Fruit fly (Drosophila melanogaster) whole organism, embryonic: Measurements from ENCODE around the gene CG31288.

Experiments
- BEAF-32 ChIP-seq: fragments of 200-800 bp; sonication (Bioruptor generic); optimal IDR thresholded peaks from 3 replicates; lab custom pipeline; 2017; ENCODE audit warnings: missing biosample characterization, missing genetic modification characterization, mild to moderate bottlenecking, moderate library complexity, missing genetic modification reagents
- Bdp1 ChIP-seq: fragments of 200-800 bp; sonication (Bioruptor generic); optimal IDR thresholded peaks from 3 replicates; lab custom pipeline; 2016; ENCODE audit warnings: missing biosample characterization, missing genetic modification characterization
- CG10979 ChIP-seq: fragments of 200-800 bp; sonication (Bioruptor generic); optimal IDR thresholded peaks from 2 replicates; lab custom pipeline; 2018; ENCODE audit warnings: missing biosample characterization, mild to moderate bottlenecking, missing genetic modification characterization, moderate library complexity
- CG1233 ChIP-seq: fragments of 200-800 bp; sonication (Bioruptor generic); optimal IDR thresholded peaks from 4 replicates; lab custom pipeline; 2018; ENCODE audit warnings: missing biosample characterization, mild to moderate bottlenecking, missing genetic modification characterization
- CG12659 ChIP-seq: fragments of 200-800 bp; sonication (Bioruptor generic); optimal IDR thresholded peaks from 3 replicates; lab custom pipeline; 2017; ENCODE audit warnings: mild to moderate bottlenecking, missing biosample characterization, missing genetic modification reagents, missing genetic modification characterization
- CG13424 ChIP-seq: fragments of 200-800 bp; sonication (Bioruptor generic); optimal IDR thresholded peaks from 2 replicates; lab custom pipeline; 2019; ENCODE audit warnings: missing biosample characterization, mild to moderate bottlenecking, missing genetic modification characterization, moderate library complexity
- CG15514 ChIP-seq: fragments of 200-800 bp; sonication (Bioruptor generic); optimal IDR thresholded peaks from 3 replicates; lab custom pipeline; 2017; ENCODE audit warnings: missing biosample characterization, missing genetic modification characterization, mild to moderate bottlenecking, moderate library complexity, missing genetic modification reagents
- CG16813 ChIP-seq: fragments of 200-800 bp; sonication (Bioruptor generic); IDR thresholded peaks from 3 replicates; pipeline ENCODE4 v1.3.6; 2022; ENCODE audit warnings: missing biosample characterization, missing genetic modification characterization; ENCODE audit not compliant: partially characterized antibody
- CG17829 ChIP-seq: fragments of 200-800 bp; optimal IDR thresholded peaks from 2 replicates; lab custom pipeline; 2019; ENCODE audit warnings: missing biosample characterization, mild to moderate bottlenecking, missing genetic modification characterization, moderate library complexity
- CG2129 ChIP-seq: fragments of 200-800 bp; sonication (Bioruptor generic); IDR thresholded peaks from 2 replicates; pipeline ENCODE4 v1.3.6; 2022; ENCODE audit warnings: missing biosample characterization, missing genetic modification characterization; ENCODE audit not compliant: partially characterized antibody
- CG2202 ChIP-seq: fragments of 200-800 bp; sonication (Bioruptor generic); optimal IDR thresholded peaks from 2 replicates; lab custom pipeline; 2018; ENCODE audit warnings: missing biosample characterization, mild to moderate bottlenecking, missing genetic modification characterization
- CG2889 ChIP-seq: fragments of 200-800 bp; sonication (Bioruptor generic); IDR thresholded peaks from 3 replicates; pipeline ENCODE4 v1.3.6; 2022; ENCODE audit warnings: missing biosample characterization, missing genetic modification characterization
- CG3847 ChIP-seq: fragments of 200-800 bp; sonication (Bioruptor generic); IDR thresholded peaks from 2 replicates; pipeline ENCODE4 v1.3.6; 2022; ENCODE audit warnings: missing biosample characterization, missing genetic modification characterization
- CG3995 ChIP-seq: fragments of 200-800 bp; sonication (Bioruptor generic); optimal IDR thresholded peaks from 3 replicates; lab custom pipeline; 2016; ENCODE audit warnings: missing biosample characterization, missing genetic modification characterization
- CG7786 ChIP-seq: fragments of 200-800 bp; sonication (Bioruptor generic); optimal IDR thresholded peaks from 2 replicates; lab custom pipeline; 2016; ENCODE audit warnings: missing biosample characterization, missing genetic modification characterization
- CG7963 ChIP-seq: fragments of 200-800 bp; sonication (Bioruptor generic); IDR thresholded peaks from 3 replicates; pipeline ENCODE4 v1.3.6; 2022; ENCODE audit warnings: missing biosample characterization, missing genetic modification characterization; ENCODE audit not compliant: partially characterized antibody
- CG7987 ChIP-seq: fragments of 200-800 bp; sonication (Bioruptor generic); optimal IDR thresholded peaks from 2 replicates; lab custom pipeline; 2018; ENCODE audit warnings: missing biosample characterization, mild to moderate bottlenecking, missing genetic modification characterization, moderate library complexity
- CG9797 ChIP-seq: fragments of 200-800 bp; sonication (Bioruptor generic); optimal IDR thresholded peaks from 3 replicates; lab custom pipeline; 2018; ENCODE audit warnings: missing biosample characterization, mild to moderate bottlenecking, missing genetic modification characterization
- CTCF ChIP-seq: fragments of 200-800 bp; sonication (Bioruptor generic); optimal IDR thresholded peaks from 2 replicates; lab custom pipeline; 2017; ENCODE audit warnings: missing biosample characterization, mild to moderate bottlenecking, missing genetic modification characterization, moderate library complexity
- Doc3 ChIP-seq: fragments of 200-800 bp; sonication (Bioruptor generic); IDR thresholded peaks from 3 replicates; pipeline ENCODE4 v1.3.6; 2022; ENCODE audit warnings: missing biosample characterization, missing genetic modification characterization; ENCODE audit not compliant: partially characterized antibody
- ERR ChIP-seq: fragments of 200-800 bp; sonication (Bioruptor generic); optimal IDR thresholded peaks from 2 replicates; lab custom pipeline; 2016; ENCODE audit warnings: missing biosample characterization, missing genetic modification characterization
- Fer1 ChIP-seq: fragments of 200-800 bp; sonication (Bioruptor generic); optimal IDR thresholded peaks from 2 replicates; lab custom pipeline; 2017; ENCODE audit warnings: missing biosample characterization, mild to moderate bottlenecking, missing genetic modification characterization
- HmgZ ChIP-seq: fragments of 200-800 bp; sonication (Bioruptor generic); optimal IDR thresholded peaks from 2 replicates; lab custom pipeline; 2018; ENCODE audit warnings: missing biosample characterization, mild to moderate bottlenecking, missing genetic modification characterization
- Lim3 ChIP-seq: fragments of 200-800 bp; sonication (Bioruptor generic); IDR thresholded peaks from 2 replicates; pipeline ENCODE4 v1.3.6; 2022; ENCODE audit warnings: missing biosample characterization, missing genetic modification characterization
- Max ChIP-seq: fragments of 200-800 bp; sonication (Bioruptor generic); optimal IDR thresholded peaks from 2 replicates; lab custom pipeline; 2016; ENCODE audit warnings: missing biosample characterization, mild to moderate bottlenecking, missing genetic modification characterization
- Usf ChIP-seq: fragments of 200-800 bp; sonication (Bioruptor generic); optimal IDR thresholded peaks from 2 replicates; lab custom pipeline; 2017; ENCODE audit warnings: missing genotype, missing biosample characterization, missing genetic modification characterization
- Xbp1 ChIP-seq: fragments of 200-800 bp; sonication (Bioruptor generic); optimal IDR thresholded peaks from 3 replicates; lab custom pipeline; 2016; ENCODE audit warnings: missing biosample characterization, mild to moderate bottlenecking, missing genetic modification characterization
- amos ChIP-seq: fragments of 200-800 bp; sonication (Bioruptor generic); IDR thresholded peaks from 2 replicates; pipeline ENCODE4 v1.3.6; 2022; ENCODE audit warnings: missing biosample characterization, missing genetic modification characterization; ENCODE audit not compliant: partially characterized antibody
- bigmax ChIP-seq: fragments of 200-800 bp; sonication (Bioruptor generic); optimal IDR thresholded peaks from 2 replicates; lab custom pipeline; 2018; ENCODE audit warnings: missing biosample characterization, mild to moderate bottlenecking, missing genetic modification characterization
- chif ChIP-seq, 2 experiments: fragments of 200-800 bp; sonication (Bioruptor generic); optimal IDR thresholded peaks; 3 replicates each; lab custom pipeline; 2016; ENCODE audit warnings: missing biosample characterization in 2 of 2, missing genetic modification characterization in 2 of 2
- crp ChIP-seq, 2 experiments: fragments of 200-800 bp; sonication (Bioruptor generic); optimal IDR thresholded peaks; 2 replicates in 1 of 2; 3 replicates in 1 of 2; lab custom pipeline; 2017; ENCODE audit warnings: missing biosample characterization in 2 of 2, missing genetic modification characterization in 2 of 2, mild to moderate bottlenecking in 1 of 2, moderate library complexity in 1 of 2
- cwo ChIP-seq: fragments of 200-800 bp; sonication (Bioruptor generic); optimal IDR thresholded peaks from 3 replicates; lab custom pipeline; 2017; ENCODE audit warnings: missing biosample characterization, missing genetic modification characterization, mild to moderate bottlenecking, moderate library complexity, missing genetic modification reagents
- disco-r ChIP-seq: fragments of 200-800 bp; sonication (Bioruptor generic); optimal IDR thresholded peaks from 2 replicates; lab custom pipeline; 2016; ENCODE audit warnings: missing biosample characterization, missing genetic modification characterization
- dm ChIP-seq: fragments of 200-800 bp; sonication (Bioruptor generic); optimal IDR thresholded peaks from 3 replicates; lab custom pipeline; 2016; ENCODE audit warnings: missing biosample characterization, missing genetic modification characterization
- esg ChIP-seq: fragments of 200-800 bp; sonication (Bioruptor generic); conservative IDR thresholded peaks from 2 replicates; pipeline ENCODE4 v1.3.6; 2022; ENCODE audit warnings: missing biosample characterization, missing genetic modification characterization
- fd102C ChIP-seq: fragments of 200-800 bp; sonication (Bioruptor generic); optimal IDR thresholded peaks from 2 replicates; lab custom pipeline; 2018; ENCODE audit warnings: missing biosample characterization, mild to moderate bottlenecking, missing genetic modification characterization, moderate library complexity
- gem ChIP-seq: fragments of 200-800 bp; sonication (Bioruptor generic); optimal IDR thresholded peaks from 2 replicates; lab custom pipeline; 2019; ENCODE audit warnings: missing biosample characterization, mild to moderate bottlenecking, missing genetic modification characterization, moderate library complexity
- gro ChIP-seq: fragments of 200-800 bp; sonication (Bioruptor generic); optimal IDR thresholded peaks from 2 replicates; lab custom pipeline; 2016; ENCODE audit warnings: missing biosample characterization, missing genetic modification characterization
- kah ChIP-seq: fragments of 200-800 bp; sonication (Bioruptor generic); optimal IDR thresholded peaks from 2 replicates; lab custom pipeline; 2018; ENCODE audit warnings: missing biosample characterization, mild to moderate bottlenecking, missing genetic modification characterization
- lola ChIP-seq, 3 experiments: fragments of >200 bp in 2 of 3; fragments of 200-800 bp in 1 of 3; sonication (Bioruptor generic) in 1 of 3; optimal IDR thresholded peaks; 2 replicates each; lab custom pipeline; 2017 to 2019; ENCODE audit warnings: missing biosample characterization in 3 of 3, missing genetic modification characterization in 3 of 3, mild to moderate bottlenecking in 1 of 3, moderate library complexity in 1 of 3
- mirr ChIP-seq: fragments of 200-800 bp; sonication (Bioruptor generic); optimal IDR thresholded peaks from 3 replicates; lab custom pipeline; 2018; ENCODE audit warnings: missing biosample characterization, mild to moderate bottlenecking, missing genetic modification characterization
- mld ChIP-seq: fragments of 200-800 bp; sonication (Bioruptor generic); IDR thresholded peaks from 3 replicates; pipeline ENCODE4 v1.3.6; 2022; ENCODE audit warnings: missing biosample characterization, missing genetic modification characterization; ENCODE audit not compliant: partially characterized antibody
- pb ChIP-seq: fragments of 200-800 bp; sonication (Bioruptor generic); optimal IDR thresholded peaks from 3 replicates; lab custom pipeline; 2016; ENCODE audit warnings: missing biosample characterization, missing genetic modification characterization
- pho ChIP-seq: fragments of 200-800 bp; sonication (Bioruptor generic); optimal IDR thresholded peaks from 2 replicates; lab custom pipeline; 2016; ENCODE audit warnings: missing biosample characterization, missing genetic modification characterization
- pros ChIP-seq: fragments of 200-800 bp; sonication (Bioruptor generic); optimal IDR thresholded peaks from 3 replicates; lab custom pipeline; 2019; ENCODE audit warnings: missing biosample characterization, mild to moderate bottlenecking, missing genetic modification characterization, moderate library complexity
- sisA ChIP-seq: fragments of 200-800 bp; sonication (Bioruptor generic); IDR thresholded peaks from 2 replicates; pipeline ENCODE4 v1.3.6; 2022; ENCODE audit warnings: missing biosample characterization, missing genetic modification characterization
- unc-4 ChIP-seq: fragments of 200-800 bp; sonication (Bioruptor generic); IDR thresholded peaks from 2 replicates; pipeline ENCODE4 v1.3.6; 2022; ENCODE audit warnings: missing biosample characterization, missing genetic modification characterization; ENCODE audit not compliant: partially characterized antibody
- wek ChIP-seq: fragments of 200-800 bp; sonication (Bioruptor generic); optimal IDR thresholded peaks from 3 replicates; lab custom pipeline; 2018; ENCODE audit warnings: missing biosample characterization, mild to moderate bottlenecking, missing genetic modification characterization, moderate library complexity

CG31288 gene

DNA sequence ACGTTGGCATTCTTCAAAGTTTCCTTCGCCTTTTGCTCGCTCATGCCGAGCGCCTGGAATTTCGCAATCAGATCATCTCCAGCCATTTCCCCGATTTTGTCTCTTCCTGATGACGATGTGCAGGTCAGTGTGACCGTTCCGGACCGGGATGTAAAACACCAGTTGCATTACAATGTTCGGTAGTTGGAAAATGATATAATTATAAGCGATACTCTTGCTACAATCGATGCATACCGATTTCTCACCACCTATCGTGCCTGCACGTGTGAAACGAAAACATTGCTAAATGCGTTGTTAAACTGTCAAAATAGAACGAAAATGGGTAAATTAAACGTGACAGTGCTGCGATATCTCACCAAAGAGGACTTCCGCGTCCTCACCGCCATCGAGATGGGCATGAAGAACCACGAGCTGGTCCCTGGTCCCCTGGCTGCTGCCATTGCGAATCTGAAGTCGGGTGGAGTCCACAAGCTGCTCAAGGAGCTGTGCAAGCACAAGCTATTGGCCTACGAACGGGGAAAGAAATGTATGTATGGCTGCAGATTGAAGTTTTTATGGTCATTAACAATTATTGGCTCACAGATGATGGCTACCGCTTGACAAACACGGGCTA, 33.7 kb downstream of the CG31288 start, which contains the start of the genes GlnRS and RIOK2 (continued):
- TF ChIP-seq unc-4 (GFP tag; lab: Robert Waterston, UW): peak; percentile 97
- no peak for TF ChIP-seq disco-r (GFP tag; lab: Kevin White, UChicago)
- peak in 1 of 3 experiments; percentile 100 for TF ChIP-seq lola (GFP tag; optimal IDR thresholded peaks at IDR 0.05; lab: Kevin White, UChicago)
- peak; percentile 91 for TF ChIP-seq mld (GFP tag; lab: Robert Waterston, UW)
- peak; percentile 6 for TF ChIP-seq mirr (GFP tag; lab: Kevin White, UChicago)
- peak; percentile 10 for TF ChIP-seq CG7786 (GFP tag; lab: Kevin White, UChicago)
- peak; percentile 59 for TF ChIP-seq CG17829 (tag; lab: Kevin White, UChicago)
- peak; percentile 50 for TF ChIP-seq CG3995
- TF ChIP-seq fd102C (GFP tag; lab: Kevin White, UChicago): no peak
- TF ChIP-seq CG7987: peak; percentile 49
- TF ChIP-seq CG2889 (GFP tag; lab: Robert Waterston, UW): no peak
- TF ChIP-seq CG1233 (GFP tag; lab: Kevin White, UChicago): no peak
- peak; percentile 35 for TF ChIP-seq ERR (GFP tag; lab: Kevin White, UChicago)
- peak; percentile 11 for TF ChIP-seq wek (GFP tag; lab: Kevin White, UChicago)
- peak; percentile 94 for TF ChIP-seq CG16813 (GFP tag; lab: Robert Waterston, UW)
- TF ChIP-seq dm: peak; percentile 99
- peak; percentile 87 for TF ChIP-seq CG2129 (GFP tag; lab: Robert Waterston, UW)
- TF ChIP-seq Max (GFP tag; lab: Kevin White, UChicago): peak; percentile 97
- peak; percentile 86 for TF ChIP-seq HmgZ (tag; lab: Kevin White, UChicago)
- TF ChIP-seq Bdp1 (GFP tag; lab: Kevin White, UChicago): no peak
- TF ChIP-seq pb (GFP tag; lab: Kevin White, UChicago): no peak
- no peak for TF ChIP-seq pros
- peak; percentile 93 for TF ChIP-seq CG7963 (GFP tag; lab: Robert Waterston, UW)
- TF ChIP-seq CG12659 (GFP tag; lab: Kevin White, UChicago): peak; percentile 64
- peak; percentile 92 for TF ChIP-seq Doc3 (GFP tag; lab: Robert Waterston, UW)
- peak; percentile 97 for TF ChIP-seq amos (GFP tag; lab: Robert Waterston, UW)
- TF ChIP-seq esg (GFP tag; lab: Robert Waterston, UW): no peak
- TF ChIP-seq Xbp1 (GFP tag; lab: Kevin White, UChicago): peak; percentile 20
- peak; percentile 45; the same call in 1 of the 2 replicates for TF ChIP-seq CG3847 (GFP tag; lab: Robert Waterston, UW)
- no peak for TF ChIP-seq Usf (GFP tag; lab: Kevin White, UChicago)
- TF ChIP-seq CTCF: peak; percentile 10
- no peak for TF ChIP-seq sisA
- no peak for TF ChIP-seq Lim3 (GFP tag; lab: Robert Waterston, UW)
- no peak for TF ChIP-seq gem
- TF ChIP-seq gro (GFP tag; lab: Kevin White, UChicago): peak; percentile 54
- no peak for TF ChIP-seq CG2202
- TF ChIP-seq CG9797 (GFP tag; lab: Kevin White, UChicago): peak; percentile 94
- no peak for TF ChIP-seq chif (GFP tag; optimal IDR thresholded peaks at IDR 0.05; lab: Kevin White, UChicago)
- TF ChIP-seq pho (GFP tag; lab: Kevin White, UChicago): peak; percentile 5
- TF ChIP-seq CG10979 (tag; lab: Kevin White, UChicago): peak; percentile 1
- TF ChIP-seq Fer1: no peak
- TF ChIP-seq bigmax (GFP tag; lab: Kevin White, UChicago): peak; percentile 55
- peak; percentile 83 for TF ChIP-seq CG15514 (GFP tag; lab: Kevin White, UChicago)
- TF ChIP-seq cwo: peak; percentile 96
- TF ChIP-seq kah: peak; percentile 44
- TF ChIP-seq crp (GFP tag; optimal IDR thresholded peaks at IDR 0.05; lab: Kevin White, UChicago): peak in 1 of 2 experiments; percentile 63
- peak; percentile 97 for TF ChIP-seq BEAF-32
- peak; percentile 14 for TF ChIP-seq CG13424 (tag; lab: Kevin White, UChicago)
